Worm (Caenorhabditis elegans) whole organism, L2 larva: ENCODE data around the gene T05H4.15.

ENCODE experiments used
- F13H6.1 ChIP-seq: sonication (generic microtip); optimal IDR thresholded peaks from 2 replicates; lab custom pipeline; 2016; ENCODE audit warnings: missing genetic modification characterization, missing compliant biosample characterization
- nhr-10 ChIP-seq: sonication (generic microtip); optimal IDR thresholded peaks from 2 replicates; lab custom pipeline; 2017; ENCODE audit warnings: missing biosample characterization, missing genetic modification characterization
- skn-1 ChIP-seq: sonication (generic microtip); optimal IDR thresholded peaks from 2 replicates; lab custom pipeline; 2017; ENCODE audit warnings: missing biosample characterization, missing genetic modification characterization
- snpc-4 ChIP-seq: fragments of 150-350 bp; optimal IDR thresholded peaks from 2 replicates; lab custom pipeline; 2014; ENCODE audit warnings: missing biosample characterization, missing genetic modification characterization

DNA sequence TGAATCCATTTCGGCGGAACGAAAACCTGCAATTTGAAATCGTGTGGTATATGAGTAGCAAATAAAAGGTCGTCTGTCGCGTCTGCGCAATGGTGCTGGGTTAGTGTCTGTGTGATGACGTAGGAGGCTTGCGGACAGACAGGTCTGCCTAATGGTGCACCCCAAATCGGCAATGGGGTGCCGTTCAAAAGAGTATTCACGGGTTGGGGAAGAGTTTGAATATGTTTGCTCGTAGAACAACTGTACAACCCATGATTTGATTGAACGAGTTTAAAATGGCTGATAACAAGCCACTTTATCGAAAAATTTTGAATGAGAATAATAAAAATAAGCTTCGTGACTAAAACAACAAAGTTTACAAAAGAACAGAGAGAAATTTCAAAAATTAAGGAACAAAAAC lies 15.6 kb downstream of the T05H4.15 start, which contains the start of gene T05H4.11:
- TF ChIP-seq skn-1 (tag; lab: Kevin White, UChicago) (no peak), nhr-10 (tag; lab: Kevin White, UChicago) (no peak), F13H6.1 (peak; percentile 8), snpc-4 (tag; lab: Kevin White, UChicago) (no peak)
